Fruit fly (Drosophila melanogaster) whole organism, embryonic: Measurements from ENCODE around the gene Bicra.
A peak's percentile ranks its signal among the peaks of the same experiment; 100 is the strongest.

Source experiments
- ATbp ChIP-seq: fragments of 200-800 bp; sonication (Bioruptor generic); optimal IDR thresholded peaks from 2 replicates; lab custom pipeline; 2017; ENCODE audit warnings: missing biosample characterization, mild to moderate bottlenecking, missing genetic modification characterization, missing genetic modification reagents
- Ada2b ChIP-seq: fragments of 200-800 bp; sonication (Bioruptor generic); IDR thresholded peaks from 2 replicates; pipeline ENCODE4 v1.3.6; 2022; ENCODE audit warnings: missing biosample characterization, missing genetic modification characterization
- Bteb2 ChIP-seq: fragments of 200-800 bp; sonication (Bioruptor generic); optimal IDR thresholded peaks from 2 replicates; lab custom pipeline; 2016; ENCODE audit warnings: missing biosample characterization, missing genetic modification characterization
- CG10321 ChIP-seq: fragments of 200-800 bp; sonication (Bioruptor generic); IDR thresholded peaks from 2 replicates; pipeline ENCODE4 v1.3.6; 2022; ENCODE audit warnings: missing biosample characterization, missing genetic modification characterization
- CG10462 ChIP-seq: fragments of 200-800 bp; sonication (Bioruptor generic); optimal IDR thresholded peaks from 2 replicates; lab custom pipeline; 2016; ENCODE audit warnings: missing biosample characterization, missing genetic modification characterization
- CG10565 ChIP-seq: fragments of 200-800 bp; sonication (Bioruptor generic); optimal IDR thresholded peaks from 3 replicates; lab custom pipeline; 2016; ENCODE audit warnings: missing biosample characterization, mild to moderate bottlenecking, missing genetic modification characterization
- CG11093 ChIP-seq: fragments of 200-800 bp; sonication (Bioruptor generic); IDR thresholded peaks from 3 replicates; pipeline ENCODE4 v1.3.6; 2022; ENCODE audit warnings: missing biosample characterization, missing genetic modification characterization
- CG12071 ChIP-seq: fragments of 200-800 bp; sonication (Bioruptor generic); optimal IDR thresholded peaks from 3 replicates; lab custom pipeline; 2018; ENCODE audit warnings: missing biosample characterization, mild to moderate bottlenecking, missing genetic modification characterization
- CG12299 ChIP-seq: fragments of 200-800 bp; sonication (Bioruptor generic); optimal IDR thresholded peaks from 2 replicates; lab custom pipeline; 2018; ENCODE audit warnings: missing biosample characterization, mild to moderate bottlenecking, missing genetic modification characterization
- CG14441 ChIP-seq: fragments of 200-800 bp; sonication (Bioruptor generic); IDR thresholded peaks from 2 replicates; pipeline ENCODE4 v1.3.6; 2022; ENCODE audit warnings: missing biosample characterization, missing genetic modification characterization
- CG14710 ChIP-seq: fragments of 200-800 bp; sonication (Bioruptor generic); optimal IDR thresholded peaks from 3 replicates; lab custom pipeline; 2019; ENCODE audit warnings: missing biosample characterization, mild to moderate bottlenecking, missing genetic modification characterization, moderate library complexity
- CG15269 ChIP-seq: fragments of 200-800 bp; sonication (Bioruptor generic); optimal IDR thresholded peaks from 2 replicates; lab custom pipeline; 2018; ENCODE audit warnings: missing biosample characterization, mild to moderate bottlenecking, missing genetic modification characterization, moderate library complexity
- CG18476 ChIP-seq: fragments of 200-800 bp; sonication (Bioruptor generic); optimal IDR thresholded peaks from 2 replicates; lab custom pipeline; 2016; ENCODE audit warnings: missing biosample characterization, mild to moderate bottlenecking, missing genetic modification characterization
- CG3065 ChIP-seq: fragments of 200-800 bp; sonication (Bioruptor generic); optimal IDR thresholded peaks from 2 replicates; lab custom pipeline; 2016; ENCODE audit warnings: missing biosample characterization, missing genetic modification characterization
- CG31365 ChIP-seq: fragments of 200-800 bp; sonication (Bioruptor generic); optimal IDR thresholded peaks from 2 replicates; lab custom pipeline; 2018; ENCODE audit warnings: missing biosample characterization, mild to moderate bottlenecking, missing genetic modification characterization
- CG31388 ChIP-seq: fragments of 200-800 bp; sonication (Bioruptor generic); optimal IDR thresholded peaks from 2 replicates; lab custom pipeline; 2016; ENCODE audit warnings: missing biosample characterization, missing genetic modification characterization
- CG3847 ChIP-seq: fragments of 200-800 bp; sonication (Bioruptor generic); IDR thresholded peaks from 2 replicates; pipeline ENCODE4 v1.3.6; 2022; ENCODE audit warnings: missing biosample characterization, missing genetic modification characterization
- CG4707 ChIP-seq: fragments of 200-800 bp; sonication (Bioruptor generic); optimal IDR thresholded peaks from 2 replicates; lab custom pipeline; 2018; ENCODE audit warnings: missing biosample characterization, mild to moderate bottlenecking, missing genetic modification characterization, moderate library complexity
- CG4730 ChIP-seq: fragments of 200-800 bp; sonication (Bioruptor generic); IDR thresholded peaks from 2 replicates; pipeline ENCODE4 v1.3.6; 2022; ENCODE audit warnings: missing biosample characterization, missing genetic modification characterization
- CG6683 ChIP-seq: fragments of 200-800 bp; sonication (Bioruptor generic); optimal IDR thresholded peaks from 2 replicates; lab custom pipeline; 2017; ENCODE audit warnings: missing biosample characterization, mild to moderate bottlenecking, missing genetic modification characterization, missing genetic modification reagents
- CG7928 ChIP-seq: fragments of 200-800 bp; sonication (Bioruptor generic); optimal IDR thresholded peaks from 2 replicates; lab custom pipeline; 2017; ENCODE audit warnings: missing biosample characterization, mild to moderate bottlenecking, missing genetic modification characterization
- CG8944 ChIP-seq: fragments of 200-800 bp; sonication (Bioruptor generic); optimal IDR thresholded peaks from 3 replicates; lab custom pipeline; 2016; ENCODE audit warnings: missing biosample characterization, missing genetic modification characterization
- CoRest ChIP-seq: fragments of 200-800 bp; sonication (Bioruptor generic); optimal IDR thresholded peaks from 3 replicates; lab custom pipeline; 2018; ENCODE audit warnings: missing biosample characterization, mild to moderate bottlenecking, missing genetic modification characterization, moderate library complexity
- D19B ChIP-seq: fragments of 200-800 bp; sonication (Bioruptor generic); optimal IDR thresholded peaks from 2 replicates; lab custom pipeline; 2017; ENCODE audit warnings: missing biosample characterization, mild to moderate bottlenecking, missing genetic modification characterization
- Dip2 ChIP-seq: fragments of 200-800 bp; sonication (Bioruptor generic); IDR thresholded peaks from 2 replicates; pipeline ENCODE4 v1.3.6; 2022; ENCODE audit warnings: missing biosample characterization, missing genetic modification characterization
- Dp ChIP-seq: fragments of 200-800 bp; sonication (Bioruptor generic); optimal IDR thresholded peaks from 2 replicates; lab custom pipeline; 2018; ENCODE audit warnings: missing biosample characterization, mild to moderate bottlenecking, missing genetic modification characterization, moderate library complexity
- Elba2 ChIP-seq: fragments of 200-800 bp; sonication (Bioruptor generic); optimal IDR thresholded peaks from 3 replicates; lab custom pipeline; 2016; ENCODE audit warnings: missing biosample characterization, missing genetic modification characterization
- Ets97D ChIP-seq: fragments of 200-800 bp; sonication (Bioruptor generic); optimal IDR thresholded peaks from 3 replicates; lab custom pipeline; 2016; ENCODE audit warnings: missing biosample characterization, missing genetic modification characterization
- Hmr ChIP-seq: fragments of 200-800 bp; sonication (Bioruptor generic); optimal IDR thresholded peaks from 3 replicates; lab custom pipeline; 2017; ENCODE audit warnings: mild to moderate bottlenecking, missing biosample characterization, missing genetic modification reagents, missing genetic modification characterization
- Hmx ChIP-seq: fragments of 200-800 bp; sonication (Bioruptor generic); optimal IDR thresholded peaks from 2 replicates; lab custom pipeline; 2016; ENCODE audit warnings: missing biosample characterization, missing genetic modification characterization
- MESR4 ChIP-seq: fragments of 200-800 bp; sonication (Bioruptor generic); optimal IDR thresholded peaks from 2 replicates; lab custom pipeline; 2018; ENCODE audit warnings: missing biosample characterization, mild to moderate bottlenecking, missing genetic modification characterization, moderate library complexity
- Ptx1 ChIP-seq: fragments of 200-800 bp; sonication (Bioruptor generic); IDR thresholded peaks from 2 replicates; pipeline ENCODE4 v1.3.6; 2022; ENCODE audit warnings: missing biosample characterization, missing genetic modification characterization
- Rfx ChIP-seq: fragments of 200-800 bp; sonication (Bioruptor generic); IDR thresholded peaks from 2 replicates; pipeline ENCODE4 v1.3.6; 2022; ENCODE audit warnings: missing biosample characterization, missing genetic modification characterization
- Rx ChIP-seq: fragments of 200-800 bp; sonication (Bioruptor generic); IDR thresholded peaks from 2 replicates; pipeline ENCODE4 v1.3.6; 2022; ENCODE audit warnings: missing biosample characterization, missing genetic modification characterization
- al ChIP-seq: fragments of 200-800 bp; sonication (Bioruptor generic); IDR thresholded peaks from 2 replicates; pipeline ENCODE4 v1.3.6; 2022; ENCODE audit warnings: missing biosample characterization, missing genetic modification characterization
- bab2 ChIP-seq: fragments of 200-800 bp; sonication (Bioruptor generic); optimal IDR thresholded peaks from 2 replicates; lab custom pipeline; 2016; ENCODE audit warnings: missing biosample characterization, missing genetic modification characterization
- chif ChIP-seq, 2 experiments: fragments of 200-800 bp; sonication (Bioruptor generic); optimal IDR thresholded peaks; 3 replicates each; lab custom pipeline; 2016; ENCODE audit warnings: missing biosample characterization in 2 of 2, missing genetic modification characterization in 2 of 2
- corto ChIP-seq: fragments of 200-800 bp; sonication (Bioruptor generic); optimal IDR thresholded peaks from 2 replicates; lab custom pipeline; 2016; ENCODE audit warnings: missing biosample characterization, mild to moderate bottlenecking, missing genetic modification characterization, moderate library complexity
- croc ChIP-seq: fragments of 200-800 bp; sonication (Bioruptor generic); conservative IDR thresholded peaks from 3 replicates; pipeline ENCODE4 v1.3.6; 2022; ENCODE audit warnings: missing biosample characterization, missing genetic modification characterization
- grn ChIP-seq: fragments of 200-800 bp; sonication (Bioruptor generic); optimal IDR thresholded peaks from 3 replicates; lab custom pipeline; 2017; ENCODE audit warnings: missing biosample characterization, missing genetic modification characterization
- gro ChIP-seq: fragments of 200-800 bp; sonication (Bioruptor generic); optimal IDR thresholded peaks from 2 replicates; lab custom pipeline; 2016; ENCODE audit warnings: missing biosample characterization, missing genetic modification characterization
- insv ChIP-seq, 2 experiments: fragments of 200-800 bp; sonication (Bioruptor generic); optimal IDR thresholded peaks; 3 replicates each; lab custom pipeline; 2016 to 2018; ENCODE audit warnings: missing biosample characterization in 2 of 2, missing genetic modification characterization in 2 of 2
- jigr1 ChIP-seq: fragments of 200-800 bp; sonication (Bioruptor generic); IDR thresholded peaks from 3 replicates; pipeline ENCODE4 v1.3.6; 2022; ENCODE audit warnings: missing biosample characterization, missing genetic modification characterization
- kni ChIP-seq: fragments of 200-800 bp; sonication (Bioruptor generic); optimal IDR thresholded peaks from 3 replicates; lab custom pipeline; 2017; ENCODE audit warnings: mild to moderate bottlenecking, missing biosample characterization, missing genetic modification reagents, missing genetic modification characterization
- lbe ChIP-seq: fragments of 200-800 bp; sonication (Bioruptor generic); optimal IDR thresholded peaks from 2 replicates; lab custom pipeline; 2016; ENCODE audit warnings: missing biosample characterization, mild to moderate bottlenecking, missing genetic modification characterization
- lov ChIP-seq, 2 experiments: fragments of 200-800 bp in 1 of 2; fragments of >200 bp in 1 of 2; sonication (Bioruptor generic) in 1 of 2; IDR thresholded peaks in 1 of 2; optimal IDR thresholded peaks in 1 of 2; 2 replicates in 1 of 2; 3 replicates in 1 of 2; pipeline versions ENCODE4 v1.3.6 to Lab custom; 2017 to 2022; ENCODE audit warnings: missing biosample characterization in 1 of 2, missing genetic modification characterization in 1 of 2
- pfk ChIP-seq: fragments of 200-800 bp; sonication (Bioruptor generic); optimal IDR thresholded peaks from 2 replicates; lab custom pipeline; 2018; ENCODE audit warnings: missing biosample characterization, mild to moderate bottlenecking, missing genetic modification characterization, moderate library complexity
- pho ChIP-seq: fragments of 200-800 bp; sonication (Bioruptor generic); optimal IDR thresholded peaks from 2 replicates; lab custom pipeline; 2016; ENCODE audit warnings: missing biosample characterization, missing genetic modification characterization
- vnd ChIP-seq: fragments of 200-800 bp; sonication (Bioruptor generic); IDR thresholded peaks from 3 replicates; pipeline ENCODE4 v1.3.6; 2022; ENCODE audit warnings: missing biosample characterization, missing genetic modification characterization; ENCODE audit not compliant: partially characterized antibody
- zfh2 ChIP-seq: fragments of 200-800 bp; sonication (Bioruptor generic); optimal IDR thresholded peaks from 2 replicates; lab custom pipeline; 2016; ENCODE audit warnings: missing biosample characterization, missing genetic modification characterization

The Bicra gene

dm6 chr3R:29075631-29076398 is 13.0 kb downstream of the Bicra start (continued):
- TF ChIP-seq CG10321 (GFP tag; lab: Robert Waterston, UW) (no peak), CG10462 (GFP tag; lab: Kevin White, UChicago) (no peak), CG3065 (GFP tag; lab: Kevin White, UChicago) (no peak), Ets97D (GFP tag; lab: Kevin White, UChicago) (no peak), CG4730 (no peak), CG4707 (GFP tag; lab: Kevin White, UChicago) (no peak), pho (GFP tag; lab: Kevin White, UChicago) (no peak), CG31388 (GFP tag; lab: Kevin White, UChicago) (no peak), Elba2 (GFP tag; lab: Kevin White, UChicago) (no peak), Ada2b (GFP tag; lab: Robert Waterston, UW) (peak; percentile 35; the same call in 1 of the 2 replicates), kni (GFP tag; lab: Kevin White, UChicago) (no peak), grn (GFP tag; lab: Kevin White, UChicago) (no peak), CoRest (tag; lab: Kevin White, UChicago) (no peak), vnd (GFP tag; lab: Robert Waterston, UW) (no peak), MESR4 (no peak), Ptx1 (GFP tag; lab: Robert Waterston, UW) (0 out of 2 replicates have a peak, but pooled peaks have one; percentile 9), croc (GFP tag; lab: Robert Waterston, UW) (no peak), Dp (no peak), CG18476 (GFP tag; lab: Kevin White, UChicago) (no peak), jigr1 (GFP tag; lab: Robert Waterston, UW) (no peak), CG8944 (GFP tag; lab: Kevin White, UChicago) (no peak), Rfx (peak; percentile 29; the same call in 1 of the 2 replicates), lov (optimal IDR thresholded peaks at IDR 0.05; lab: Kevin White, UChicago) (no peak), lov (GFP tag; IDR thresholded peaks at IDR 0.05; lab: Robert Waterston, UW) (no peak), CG6683 (GFP tag; lab: Kevin White, UChicago) (no peak), CG7928 (GFP tag; lab: Kevin White, UChicago) (no peak), CG12071 (GFP tag; lab: Kevin White, UChicago) (no peak), CG14441 (GFP tag; lab: Robert Waterston, UW) (no peak), CG31365 (no peak), bab2 (no peak), zfh2 (GFP tag; lab: Kevin White, UChicago) (no peak), Dip2 (GFP tag; lab: Robert Waterston, UW) (no peak), corto (GFP tag; lab: Kevin White, UChicago) (no peak), CG15269 (tag; lab: Kevin White, UChicago) (peak; percentile 23), Rx (GFP tag; lab: Robert Waterston, UW) (no peak), al (GFP tag; lab: Robert Waterston, UW) (no peak), chif (GFP tag; optimal IDR thresholded peaks at IDR 0.05; lab: Kevin White, UChicago) (peak in 1 of 2 experiments; percentile 6), gro (GFP tag; lab: Kevin White, UChicago) (no peak), CG11093 (GFP tag; lab: Robert Waterston, UW) (no peak), pfk (GFP tag; lab: Kevin White, UChicago) (no peak), CG3847 (GFP tag; lab: Robert Waterston, UW) (no peak), CG12299 (tag; lab: Kevin White, UChicago) (no peak), ATbp (no peak), CG10565 (GFP tag; lab: Kevin White, UChicago) (no peak), lbe (peak; percentile 9), Hmr (peak; percentile 25), insv (GFP tag; optimal IDR thresholded peaks at IDR 0.05; lab: Kevin White, UChicago) (no peak), CG14710 (tag; lab: Kevin White, UChicago) (no peak), D19B (GFP tag; lab: Kevin White, UChicago) (no peak), Hmx (GFP tag; lab: Kevin White, UChicago) (no peak), Bteb2 (GFP tag; lab: Kevin White, UChicago) (no peak)
